Fruit fly (Drosophila melanogaster): ENCODE results near the gene CG13917.

DNA sequence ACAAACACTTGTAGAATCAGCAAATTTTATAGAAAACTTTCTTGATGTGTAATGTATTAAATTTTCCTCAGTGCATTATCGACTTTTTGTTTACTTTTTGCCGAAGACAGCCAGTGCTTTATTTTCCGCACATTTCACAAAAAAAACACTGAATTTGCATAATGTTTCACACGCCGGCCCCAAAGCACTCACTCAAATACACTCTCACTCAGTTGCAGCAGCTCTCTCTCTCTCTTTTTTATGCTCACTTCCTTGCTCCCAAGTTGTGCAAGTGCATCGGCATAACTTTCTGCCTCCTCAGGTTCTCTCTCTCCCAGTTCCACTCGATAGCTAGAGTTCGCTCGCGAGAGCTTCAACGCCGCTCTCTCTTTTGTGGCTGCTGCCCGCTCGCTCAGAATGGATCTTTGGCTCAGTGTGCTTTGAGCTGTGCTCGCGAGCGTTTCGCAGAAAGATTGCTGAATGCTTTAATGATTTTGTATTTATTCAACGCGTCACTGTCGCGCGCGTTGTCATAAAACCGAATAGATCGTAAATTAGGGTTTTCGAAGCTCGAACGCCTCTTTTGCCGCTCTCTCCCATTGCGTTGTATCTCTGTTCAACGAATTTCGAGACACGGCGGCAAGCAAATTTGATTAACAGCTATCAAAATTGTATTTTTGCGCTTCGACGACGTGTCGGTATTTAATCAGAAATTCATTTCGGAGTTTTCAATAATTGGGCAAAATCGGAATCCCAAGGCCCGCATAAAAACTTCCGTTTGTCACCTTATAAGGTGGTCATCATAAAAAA lies 10.0 kb downstream of the CG13917 start:
- TF ChIP-seq Sin3A (optimal IDR thresholded peaks at IDR 0.05) (no peak), Myc (optimal IDR thresholded peaks at IDR 0.05) (no peak)
